Worm (Caenorhabditis elegans): ENCODE results near the gene str-187.

The str-187 gene

DNA sequence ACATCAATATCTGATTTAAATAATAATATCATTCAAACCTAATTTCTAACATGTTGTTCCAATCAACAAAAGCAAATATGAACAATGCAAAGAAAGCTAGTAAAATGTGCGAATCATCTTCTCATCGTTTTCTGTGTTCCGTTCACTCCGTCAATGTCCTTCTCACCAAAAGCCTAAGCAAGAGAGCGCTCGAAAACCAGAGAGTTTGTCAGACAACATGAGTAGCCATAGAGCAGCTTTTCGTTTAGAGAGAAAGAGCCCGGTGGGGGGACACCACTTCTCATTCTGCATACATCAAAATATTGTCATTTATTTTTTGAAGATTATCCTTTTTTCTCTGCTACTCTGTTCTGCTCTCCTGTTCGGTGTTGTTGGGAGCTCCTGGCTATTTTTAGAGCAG lies 28.3 kb downstream of the str-187 start:
- peak; percentile 71 for TF ChIP-seq egl-5 (tag; optimal IDR thresholded peaks at IDR 0.05)
- TF ChIP-seq lin-39 (tag; optimal IDR thresholded peaks at IDR 0.05): peak; percentile 72
- peak; percentile 40 for TF ChIP-seq hmg-11 (tag; optimal IDR thresholded peaks at IDR 0.05)
- TF ChIP-seq lsy-12 (tag; optimal IDR thresholded peaks at IDR 0.05): no peak
- no peak for TF ChIP-seq elt-3 (tag; optimal IDR thresholded peaks at IDR 0.05)
- TF ChIP-seq zag-1 (tag; optimal IDR thresholded peaks at IDR 0.05): no peak
- peak; percentile 32 for TF ChIP-seq lin-15B (tag; optimal IDR thresholded peaks at IDR 0.05)

DNA sequence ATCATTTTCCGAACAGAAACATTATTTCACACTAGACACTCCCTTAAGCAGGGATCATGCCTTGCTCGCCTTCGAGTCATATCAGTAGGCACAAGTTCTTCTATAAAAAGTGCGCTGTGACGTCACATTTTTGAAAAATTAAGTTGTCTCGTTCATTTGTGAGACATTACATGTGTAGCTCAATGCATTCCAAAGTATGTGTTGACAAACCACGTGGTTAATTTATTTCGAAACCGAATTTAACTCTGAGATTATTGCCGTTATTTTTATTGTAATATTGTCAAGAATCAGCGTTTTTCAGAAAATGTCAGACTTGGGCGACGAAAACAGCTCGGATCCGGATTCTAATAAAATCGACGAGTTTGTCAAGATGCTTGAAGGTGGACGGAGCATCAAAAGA lies 29.1 kb downstream of the str-187 start, which contains the start of gene T28F3.5:
T28F3.5 (plus strand) TSS at position 301 of the 400 bp plus-strand sequence.
- no peak for TF ChIP-seq nhr-67 (tag; optimal IDR thresholded peaks at IDR 0.05)
- TF ChIP-seq skn-1 (tag; optimal IDR thresholded peaks at IDR 0.05): no peak
- TF ChIP-seq unc-62 (GFP tag; optimal IDR thresholded peaks at IDR 0.05): no peak
- no peak for TF ChIP-seq elt-3 (tag; optimal IDR thresholded peaks at IDR 0.05)
- no peak for TF ChIP-seq ceh-16 (tag; optimal IDR thresholded peaks at IDR 0.05)
- TF ChIP-seq nhr-237 (tag; optimal IDR thresholded peaks at IDR 0.05): no peak
- TF ChIP-seq nhr-43 (tag; optimal IDR thresholded peaks at IDR 0.05; ENCODE audit: poor library complexity, severe bottlenecking): no peak
- no peak for TF ChIP-seq mdl-1 (tag; optimal IDR thresholded peaks at IDR 0.05)
- no peak for TF ChIP-seq ztf-11 (tag; optimal IDR thresholded peaks at IDR 0.05)
- no peak for TF ChIP-seq ceh-82 (tag; optimal IDR thresholded peaks at IDR 0.05)
- no peak for TF ChIP-seq ceh-9 (tag; optimal IDR thresholded peaks at IDR 0.05)

ce11 chrIV:17301933-17302332 lies 36.6 kb downstream of the str-187 start, which contains the start of gene ifta-2:
TSS of gene ifta-2 (minus strand) at chrIV:17302033.
- TF ChIP-seq pha-4 (tag; optimal IDR thresholded peaks at IDR 0.05) (no peak), fos-1 (tag; optimal IDR thresholded peaks at IDR 0.05) (no peak), pqm-1 (tag; optimal IDR thresholded peaks at IDR 0.05) (no peak), nhr-237 (tag; optimal IDR thresholded peaks at IDR 0.05) (no peak), ceh-16 (tag; optimal IDR thresholded peaks at IDR 0.05) (no peak), sea-2 (GFP tag; optimal IDR thresholded peaks at IDR 0.05) (no peak), jun-1 (tag; optimal IDR thresholded peaks at IDR 0.05) (no peak), ceh-9 (tag; optimal IDR thresholded peaks at IDR 0.05) (no peak), nhr-28 (tag; optimal IDR thresholded peaks at IDR 0.05) (no peak), ZK546.5 (tag; optimal IDR thresholded peaks at IDR 0.05) (no peak), mdl-1 (tag; optimal IDR thresholded peaks at IDR 0.05) (no peak), nhr-11 (tag; optimal IDR thresholded peaks at IDR 0.05) (no peak)

- TF ChIP-seq elt-2 (tag; optimal IDR thresholded peaks at IDR 0.05): peak; percentile 26
Measured at ce11 chrIV:17307223-17307622, 41.8 kb downstream of the str-187 start, which contains the start of gene T28F3.8. TSS of gene T28F3.8 (minus strand) at chrIV:17307323.

ce11 chrIV:17308211-17308610 lies 42.8 kb downstream of the str-187 start, which contains the start of gene T28F3.9:
TSS of gene T28F3.9 (plus strand) at chrIV:17308511.
- no peak for TF ChIP-seq tbx-2 (tag; optimal IDR thresholded peaks at IDR 0.05)
- no peak for TF ChIP-seq ztf-4 (tag; optimal IDR thresholded peaks at IDR 0.05)
- no peak for TF ChIP-seq jun-1 (tag; optimal IDR thresholded peaks at IDR 0.05)
- TF ChIP-seq mml-1 (tag; optimal IDR thresholded peaks at IDR 0.05): no peak
- TF ChIP-seq nhr-237 (tag; optimal IDR thresholded peaks at IDR 0.05): no peak
- TF ChIP-seq zag-1 (tag; optimal IDR thresholded peaks at IDR 0.05): no peak
- TF ChIP-seq lin-15B (tag; optimal IDR thresholded peaks at IDR 0.05): no peak
- no peak for TF ChIP-seq ztf-11 (tag; optimal IDR thresholded peaks at IDR 0.05)
- TF ChIP-seq nhr-12 (tag; optimal IDR thresholded peaks at IDR 0.05): no peak
- TF ChIP-seq snpc-4 (tag; optimal IDR thresholded peaks at IDR 0.05): no peak

ce11 chrIV:17311842-17312241 lies 46.5 kb downstream of the str-187 start, which contains the start of gene snf-9:
TSS of gene snf-9 (plus strand) at chrIV:17312142.
- TF ChIP-seq snpc-4 (tag; optimal IDR thresholded peaks at IDR 0.05): no peak
- no peak for TF ChIP-seq lin-15B (tag; optimal IDR thresholded peaks at IDR 0.05)
- TF ChIP-seq tbx-2 (tag; optimal IDR thresholded peaks at IDR 0.05): no peak
- TF ChIP-seq fkh-2 (tag; optimal IDR thresholded peaks at IDR 0.05): no peak
- no peak for TF ChIP-seq mdl-1 (tag; optimal IDR thresholded peaks at IDR 0.05)
- no peak for TF ChIP-seq nhr-43 (tag; optimal IDR thresholded peaks at IDR 0.05; ENCODE audit: poor library complexity, severe bottlenecking)
- no peak for TF ChIP-seq hmg-11 (tag; optimal IDR thresholded peaks at IDR 0.05)
- no peak for TF ChIP-seq nhr-12 (tag; optimal IDR thresholded peaks at IDR 0.05)
- TF ChIP-seq ama-1 (optimal IDR thresholded peaks at IDR 0.05): no peak
- no peak for TF ChIP-seq pha-4 (tag; optimal IDR thresholded peaks at IDR 0.05)
- TF ChIP-seq elt-3 (tag; optimal IDR thresholded peaks at IDR 0.05): no peak
- TF ChIP-seq egl-27 (tag; optimal IDR thresholded peaks at IDR 0.05): no peak
- TF ChIP-seq unc-62 (GFP tag; optimal IDR thresholded peaks at IDR 0.05): no peak
- no peak for TF ChIP-seq ZK546.5 (tag; optimal IDR thresholded peaks at IDR 0.05)
- TF ChIP-seq lin-39 (tag; optimal IDR thresholded peaks at IDR 0.05): no peak
- TF ChIP-seq ztf-4 (tag; optimal IDR thresholded peaks at IDR 0.05): no peak
- no peak for TF ChIP-seq nhr-25 (tag; optimal IDR thresholded peaks at IDR 0.05)
- TF ChIP-seq unc-39 (tag; optimal IDR thresholded peaks at IDR 0.05): no peak
- TF ChIP-seq mml-1 (tag; optimal IDR thresholded peaks at IDR 0.05): no peak
- TF ChIP-seq daf-12 (tag; optimal IDR thresholded peaks at IDR 0.05): no peak

Measured in whole organism, L3 larva.